Worm (Caenorhabditis elegans): ENCODE data around the gene C53A3.1.
A peak's percentile ranks its signal among the peaks of the same experiment; 100 is the strongest.

C53A3.1 gene

ce11 chrV:5780713-5781360 lies 20.8 kb upstream of the C53A3.1 start, which contains the start of gene F44E7.5 (continued):
- TF ChIP-seq pqm-1 (tag; optimal IDR thresholded peaks at IDR 0.05) (no peak), fkh-8 (tag; optimal IDR thresholded peaks at IDR 0.05) (no peak), fos-1 (tag; optimal IDR thresholded peaks at IDR 0.05) (no peak), grh-1 (GFP tag; IDR thresholded peaks at IDR 0.05) (0 out of 2 replicates have a peak, but pooled peaks have one; percentile 12), sup-37 (GFP tag; optimal IDR thresholded peaks at IDR 0.05) (no peak), nhr-19 (GFP tag; conservative IDR thresholded peaks at IDR 0.05) (peak; percentile 59), elt-3 (tag; optimal IDR thresholded peaks at IDR 0.05) (peak in 3 of 6 experiments; percentile 11 to 74 (median 51)), nhr-90 (tag; optimal IDR thresholded peaks at IDR 0.05; ENCODE audit: poor library complexity) (peak; percentile 83), ets-5 (GFP tag; IDR thresholded peaks at IDR 0.05) (no peak)

- TF ChIP-seq lin-35 (GFP tag; optimal IDR thresholded peaks at IDR 0.05) (peak in 1 of 2 experiments; percentile 13), nhr-237 (tag; optimal IDR thresholded peaks at IDR 0.05) (no peak), Y116A8C.19 (tag; optimal IDR thresholded peaks at IDR 0.05; ENCODE audit: borderline replicate concordance) (no peak), lsy-2 (tag; optimal IDR thresholded peaks at IDR 0.05) (peak in 1 of 2 experiments; percentile 39), sox-4 (tag; optimal IDR thresholded peaks at IDR 0.05) (no peak), nhr-76 (tag; optimal IDR thresholded peaks at IDR 0.05) (no peak), nhr-47 (tag; optimal IDR thresholded peaks at IDR 0.05) (no peak), nhr-12 (tag; optimal IDR thresholded peaks at IDR 0.05) (no peak), nhr-71 (tag; optimal IDR thresholded peaks at IDR 0.05) (peak; percentile 54), lin-14 (GFP tag; optimal IDR thresholded peaks at IDR 0.05) (peak; percentile 77), mef-2 (tag; optimal IDR thresholded peaks at IDR 0.05) (no peak), elt-2 (tag; optimal IDR thresholded peaks at IDR 0.05) (no peak), hpl-2 (GFP tag; optimal IDR thresholded peaks at IDR 0.05) (no peak), pag-3 (tag; optimal IDR thresholded peaks at IDR 0.05; ENCODE audit: borderline replicate concordance, insufficient read depth) (no peak), swsn-7 (tag; optimal IDR thresholded peaks at IDR 0.05) (no peak), ceh-82 (tag; optimal IDR thresholded peaks at IDR 0.05) (peak in 2 of 3 experiments; percentile 19 to 45), irx-1 (tag; optimal IDR thresholded peaks at IDR 0.05) (no peak), rnt-1 (tag; optimal IDR thresholded peaks at IDR 0.05) (peak; percentile 68), unc-130 (tag; optimal IDR thresholded peaks at IDR 0.05) (peak; percentile 48), nhr-11 (tag; optimal IDR thresholded peaks at IDR 0.05) (no peak), jun-1 (tag; optimal IDR thresholded peaks at IDR 0.05) (no peak), sptf-1 (tag; optimal IDR thresholded peaks at IDR 0.05) (no peak), dpl-1 (GFP tag; optimal IDR thresholded peaks at IDR 0.05) (no peak), nhr-90 (tag; optimal IDR thresholded peaks at IDR 0.05; ENCODE audit: poor library complexity) (no peak), nhr-84 (tag; optimal IDR thresholded peaks at IDR 0.05) (no peak), hlh-4 (tag; optimal IDR thresholded peaks at IDR 0.05) (no peak), blmp-1 (tag; optimal IDR thresholded peaks at IDR 0.05) (no peak), efl-1 (optimal IDR thresholded peaks at IDR 0.05) (peak; percentile 8 to 36), efl-1 (GFP tag; optimal IDR thresholded peaks at IDR 0.05 in 1 of 2) (peak in 1 of 2 experiments; percentile 2), fkh-8 (tag; optimal IDR thresholded peaks at IDR 0.05) (no peak), egl-13 (tag; optimal IDR thresholded peaks at IDR 0.05) (no peak), unc-30 (tag; optimal IDR thresholded peaks at IDR 0.05) (no peak), lin-13 (GFP tag; optimal IDR thresholded peaks at IDR 0.05) (no peak), unc-98 (GFP tag; IDR thresholded peaks at IDR 0.05) (0 out of 2 replicates have a peak, but pooled peaks have one; percentile 22), ama-1 (optimal IDR thresholded peaks at IDR 0.05) (no peak), unc-62 (GFP tag; optimal IDR thresholded peaks at IDR 0.05) (no peak), nhr-77 (tag; optimal IDR thresholded peaks at IDR 0.05) (no peak), nhr-20 (tag; optimal IDR thresholded peaks at IDR 0.05) (peak; percentile 27), ceh-8 (GFP tag; optimal IDR thresholded peaks at IDR 0.05) (no peak), lir-3 (tag; optimal IDR thresholded peaks at IDR 0.05; ENCODE audit: poor library complexity) (no peak), zip-4 (GFP tag; optimal IDR thresholded peaks at IDR 0.05) (no peak), lin-15B (tag; optimal IDR thresholded peaks at IDR 0.05) (no peak), skn-1 (tag; optimal IDR thresholded peaks at IDR 0.05) (peak; percentile 45)
These were observed 20.0 kb upstream of the C53A3.1 start for ce11 chrV:5779984-5780383.

All from whole organism, L1 larva.